Worm (Caenorhabditis elegans) whole organism, L4 larva: Measurements from ENCODE around the gene nep-5.
A peak's percentile ranks its signal among the peaks of the same experiment; 100 is the strongest.

Source experiments
- F26F4.8 ChIP-seq: fragments of 200-800 bp; sonication (Bioruptor generic); conservative IDR thresholded peaks from 2 replicates; pipeline ENCODE4 v1.3.6; 2022; ENCODE audit warnings: missing genetic modification characterization, missing compliant biosample characterization
- F44E2.7 ChIP-seq: fragments of 200-800 bp; sonication (Bioruptor generic); IDR thresholded peaks from 2 replicates; pipeline ENCODE4 v2.1.2; 2022; ENCODE audit warnings: missing genetic modification characterization, missing compliant biosample characterization
- T26A8.4 ChIP-seq: fragments of 200-800 bp; sonication (Bioruptor generic); IDR thresholded peaks from 2 replicates; pipeline ENCODE4 v1.3.6; 2022; ENCODE audit warnings: missing genetic modification characterization, missing compliant biosample characterization
- Y105C5A.15 ChIP-seq: fragments of 200-800 bp; sonication (Bioruptor generic); IDR thresholded peaks from 2 replicates; pipeline ENCODE4 v1.3.6; 2022; ENCODE audit warnings: missing genetic modification characterization, missing compliant biosample characterization
- Y48G9A.11 ChIP-seq: fragments of 200-800 bp; sonication (Bioruptor generic); IDR thresholded peaks from 2 replicates; pipeline ENCODE4 v1.3.6; 2022; ENCODE audit warnings: missing genetic modification reagents, missing genetic modification characterization, missing compliant biosample characterization
- ZK337.2 ChIP-seq: fragments of 200-800 bp; sonication (Bioruptor generic); IDR thresholded peaks from 2 replicates; pipeline ENCODE4 v1.3.6; 2022; ENCODE audit warnings: missing genetic modification reagents, missing genetic modification characterization, missing compliant biosample characterization
- ZK546.5 ChIP-seq, 2 experiments: sonication (generic microtip); optimal IDR thresholded peaks; 2 replicates each; lab custom pipeline; 2017; ENCODE audit warnings: missing biosample characterization in 2 of 2, missing genetic modification characterization in 2 of 2
- aha-1 ChIP-seq: fragments of 150-350 bp; peaks from one replicate; lab custom pipeline; 2014; ENCODE audit warnings: missing biosample characterization, missing genetic modification characterization
- attf-4 ChIP-seq: sonication (generic microtip); optimal IDR thresholded peaks from 3 replicates; lab custom pipeline; 2017; ENCODE audit warnings: missing biosample characterization, missing genetic modification characterization
- ceh-20 ChIP-seq: fragments of 200-800 bp; sonication (Bioruptor generic); IDR thresholded peaks from 2 replicates; pipeline ENCODE4 v1.3.6; 2022; ENCODE audit warnings: missing genetic modification reagents, missing genetic modification characterization, missing compliant biosample characterization
- ceh-28 ChIP-seq: fragments of 150-350 bp; optimal IDR thresholded peaks from 2 replicates; lab custom pipeline; 2014; ENCODE audit warnings: missing biosample characterization, missing genetic modification reagents, missing genetic modification characterization
- ceh-32 ChIP-seq: sonication (generic microtip); optimal IDR thresholded peaks from 2 replicates; lab custom pipeline; 2016; ENCODE audit warnings: mild to moderate bottlenecking, missing genetic modification characterization, missing compliant biosample characterization; ENCODE audit not compliant: poor library complexity
- ceh-44 ChIP-seq: fragments of 200-800 bp; sonication (Bioruptor generic); IDR thresholded peaks from 2 replicates; pipeline ENCODE4 v1.3.6; 2022; ENCODE audit warnings: missing genetic modification reagents, missing genetic modification characterization, missing compliant biosample characterization
- ceh-62 ChIP-seq: sonication (generic microtip); optimal IDR thresholded peaks from 2 replicates; lab custom pipeline; 2017; ENCODE audit warnings: missing biosample characterization, missing genetic modification characterization
- ceh-82 ChIP-seq: sonication (generic microtip); optimal IDR thresholded peaks from 2 replicates; lab custom pipeline; 2017; ENCODE audit warnings: missing biosample characterization, missing genetic modification characterization
- ces-1 ChIP-seq: fragments of 150-350 bp; sonication (generic microtip); optimal IDR thresholded peaks from 4 replicates; lab custom pipeline; 2014; ENCODE audit warnings: missing biosample characterization, missing genetic modification reagents, missing genetic modification characterization
- daf-12 ChIP-seq: fragments of 150-350 bp; optimal IDR thresholded peaks from 2 replicates; lab custom pipeline; 2014; ENCODE audit warnings: missing biosample characterization, missing genetic modification reagents, missing genetic modification characterization
- dmd-6 ChIP-seq: fragments of 200-800 bp; sonication (Bioruptor generic); IDR thresholded peaks from 2 replicates; pipeline ENCODE4 v1.3.6; 2022; ENCODE audit warnings: missing genetic modification reagents, missing genetic modification characterization, missing compliant biosample characterization
- dmd-8 ChIP-seq: fragments of 200-800 bp; sonication (Bioruptor generic); IDR thresholded peaks from 2 replicates; pipeline ENCODE4 v1.3.6; 2022; ENCODE audit warnings: missing genetic modification characterization, missing compliant biosample characterization
- dpl-1 ChIP-seq: fragments of 150-350 bp; optimal IDR thresholded peaks from 2 replicates; lab custom pipeline; 2014; ENCODE audit warnings: missing biosample characterization, missing genetic modification reagents, missing genetic modification characterization
- egl-27 ChIP-seq: sonication (generic microtip); optimal IDR thresholded peaks from 3 replicates; lab custom pipeline; 2017; ENCODE audit warnings: missing biosample characterization, missing genetic modification reagents, missing genetic modification characterization
- hlh-11 ChIP-seq: fragments of 200-800 bp; sonication (Bioruptor generic); optimal IDR thresholded peaks from 2 replicates; lab custom pipeline; 2018; ENCODE audit warnings: mild to moderate bottlenecking, missing genetic modification characterization, missing compliant biosample characterization
- hlh-30 ChIP-seq: sonication (generic microtip); optimal IDR thresholded peaks from 2 replicates; lab custom pipeline; 2017; ENCODE audit warnings: antibody characterized with exemption, mild to moderate bottlenecking, missing genetic modification characterization, missing compliant biosample characterization; ENCODE audit not compliant: insufficient read depth
- hmg-1.1 ChIP-seq: fragments of 200-800 bp; sonication (Bioruptor generic); IDR thresholded peaks from 2 replicates; pipeline ENCODE4 v1.3.6; 2022; ENCODE audit warnings: missing genetic modification reagents, missing genetic modification characterization, missing compliant biosample characterization
- lin-13 ChIP-seq: fragments of 150-350 bp; optimal IDR thresholded peaks from 2 replicates; lab custom pipeline; 2014; ENCODE audit warnings: missing biosample characterization, missing genetic modification reagents, missing genetic modification characterization
- lin-38 ChIP-seq: fragments of 200-800 bp; sonication (Bioruptor generic); IDR thresholded peaks from 2 replicates; pipeline ENCODE4 v1.3.6; 2022; ENCODE audit warnings: missing genetic modification reagents, missing genetic modification characterization, missing compliant biosample characterization
- lsy-2 ChIP-seq, 2 experiments: fragments of 150-350 bp in 1 of 2; sonication (generic microtip) in 1 of 2; optimal IDR thresholded peaks; 2 replicates each; lab custom pipeline; 2014 to 2017; ENCODE audit warnings: missing biosample characterization in 2 of 2, missing genetic modification characterization in 2 of 2
- mdl-1 ChIP-seq, 2 experiments: fragments of 150-350 bp in 1 of 2; sonication (generic microtip) in 1 of 2; optimal IDR thresholded peaks; 2 replicates each; lab custom pipeline; 2014 to 2017; ENCODE audit warnings: missing biosample characterization in 2 of 2, missing genetic modification characterization in 2 of 2
- mep-1 ChIP-seq: fragments of 150-350 bp; sonication (generic microtip); optimal IDR thresholded peaks from 3 replicates; lab custom pipeline; 2014; ENCODE audit warnings: missing biosample characterization, missing genetic modification characterization
- nhr-28 ChIP-seq: fragments of 150-350 bp; optimal IDR thresholded peaks from 2 replicates; lab custom pipeline; 2014; ENCODE audit warnings: missing biosample characterization, missing genetic modification characterization
- nhr-6 ChIP-seq: fragments of 150-350 bp; optimal IDR thresholded peaks from 2 replicates; lab custom pipeline; 2014; ENCODE audit warnings: missing biosample characterization, missing genetic modification characterization
- nhr-76 ChIP-seq: fragments of 150-350 bp; optimal IDR thresholded peaks from 2 replicates; lab custom pipeline; 2014; ENCODE audit warnings: missing biosample characterization, missing genetic modification characterization
- tag-97 ChIP-seq: fragments of 200-800 bp; sonication (Bioruptor generic); IDR thresholded peaks from 2 replicates; pipeline ENCODE4 v1.3.6; 2022; ENCODE audit warnings: missing genetic modification characterization, missing compliant biosample characterization
- zag-1 ChIP-seq: fragments of 150-350 bp; optimal IDR thresholded peaks from 2 replicates; lab custom pipeline; 2014; ENCODE audit warnings: missing biosample characterization, missing genetic modification characterization
- zip-11 ChIP-seq: fragments of 200-800 bp; sonication (Bioruptor generic); IDR thresholded peaks from 2 replicates; pipeline ENCODE4 v1.3.6; 2022; ENCODE audit warnings: missing genetic modification characterization, missing compliant biosample characterization
- zip-2 ChIP-seq: fragments of 150-350 bp; optimal IDR thresholded peaks from 2 replicates; lab custom pipeline; 2014; ENCODE audit warnings: missing biosample characterization, missing genetic modification characterization

Gene nep-5

ce11 chrII:5496375-5496774, 8.4 kb downstream of the nep-5 start, which contains the start of gene F12A10.1:
TSS of gene F12A10.1 (plus strand) at chrII:5496540.
- TF ChIP-seq mep-1 (tag; lab: Kevin White, UChicago) (no peak), ZK337.2 (GFP tag; lab: Robert Waterston, UW) (no peak), nhr-28 (tag; lab: Kevin White, UChicago) (peak; percentile 77), hlh-11 (tag; lab: Kevin White, UChicago) (peak; percentile 30), zip-11 (GFP tag; lab: Robert Waterston, UW) (no peak), Y48G9A.11 (GFP tag; lab: Robert Waterston, UW) (no peak)

ce11 chrII:5497541-5497940, 9.6 kb downstream of the nep-5 start:
- TF ChIP-seq mdl-1 (tag; optimal IDR thresholded peaks at IDR 0.05; lab: Kevin White, UChicago) (no peak), T26A8.4 (GFP tag; lab: Robert Waterston, UW) (no peak), ceh-32 (no peak), egl-27 (tag; lab: Kevin White, UChicago) (no peak), F44E2.7 (no peak), ceh-20 (GFP tag; lab: Robert Waterston, UW) (no peak), Y105C5A.15 (no peak)

- TF ChIP-seq zag-1 (tag; lab: Kevin White, UChicago) (no peak), aha-1 (peak; percentile 33)
Observed at ce11 chrII:5498156-5498739, 10.3 kb downstream of the nep-5 start, which contains the start of the genes suex-1 and F12A10.9. TSS of gene suex-1 (minus strand) at chrII:5498256. TSS of gene F12A10.9 (plus strand) at chrII:5498689.

- TF ChIP-seq hmg-1.1 (GFP tag; lab: Robert Waterston, UW) (no peak), daf-12 (tag; lab: Kevin White, UChicago) (no peak), dmd-6 (GFP tag; lab: Robert Waterston, UW) (no peak), ceh-44 (GFP tag; lab: Robert Waterston, UW) (no peak), nhr-6 (tag; lab: Kevin White, UChicago) (no peak), zag-1 (tag; lab: Kevin White, UChicago) (no peak), ZK546.5 (tag; optimal IDR thresholded peaks at IDR 0.05; lab: Kevin White, UChicago) (no peak), lin-13 (GFP tag; lab: Kevin White, UChicago) (no peak), ceh-28 (no peak), lsy-2 (tag; optimal IDR thresholded peaks at IDR 0.05; lab: Kevin White, UChicago) (no peak), mdl-1 (tag; optimal IDR thresholded peaks at IDR 0.05; lab: Kevin White, UChicago) (no peak), F26F4.8 (no peak), nhr-76 (tag; lab: Kevin White, UChicago) (no peak)
Observed at ce11 chrII:5500470-5500869, 12.5 kb downstream of the nep-5 start, which contains the start of gene fzy-1. TSS of gene fzy-1 (plus strand) at chrII:5500770.

ce11 chrII:5500986-5501657, 13.2 kb downstream of the nep-5 start, which contains the start of gene F12A10.8:
TSS of gene F12A10.8 (minus strand) at chrII:5501064.
- TF ChIP-seq aha-1 (peak; percentile 79), dmd-8 (GFP tag; lab: Robert Waterston, UW) (no peak), dpl-1 (GFP tag; lab: Kevin White, UChicago) (peak; percentile 71), zip-2 (tag; lab: Kevin White, UChicago) (no peak), ces-1 (GFP tag; lab: Kevin White, UChicago) (peak; percentile 35), ceh-82 (no peak), tag-97 (no peak), ceh-62 (no peak), hlh-30 (peak; percentile 31), attf-4 (tag; lab: Kevin White, UChicago) (no peak), lin-38 (peak; percentile 64)
